Fruit fly (Drosophila melanogaster): ENCODE data around the gene RpL35.
A peak's percentile ranks its signal among the peaks of the same experiment; 100 is the strongest.

RpL35 gene

DNA sequence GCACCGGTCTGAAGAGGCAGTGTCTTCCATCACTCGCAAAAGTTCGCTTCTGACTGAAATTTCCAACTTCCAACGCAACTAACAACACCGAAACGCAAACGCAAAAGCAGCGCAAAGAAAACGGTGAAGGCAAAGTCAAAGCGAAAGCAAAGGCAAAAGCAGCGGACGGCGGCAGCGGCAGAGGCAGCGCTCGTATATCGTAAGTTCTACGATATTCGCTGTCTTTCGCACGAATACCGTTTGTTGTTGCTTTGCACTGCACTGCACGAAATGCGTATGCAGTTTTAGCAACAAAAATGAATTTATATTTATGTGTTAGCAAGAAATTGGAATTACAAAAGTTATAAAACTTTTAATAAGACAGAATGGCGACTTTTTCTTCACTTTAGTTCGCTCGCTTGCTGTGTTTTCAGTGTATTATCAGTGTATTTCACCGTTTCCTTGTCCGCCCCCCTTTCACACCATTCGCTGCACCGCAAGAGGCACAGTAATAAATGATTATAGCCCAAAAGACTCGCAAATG lies 23.7 kb upstream of the RpL35 start, which contains the start of gene OtopLa:
OtopLa (minus strand) TSS at position 51 of the 523 bp plus-strand sequence.
- TF ChIP-seq GATAd (GFP tag; optimal IDR thresholded peaks at IDR 0.05) (no peak), br (GFP tag; optimal IDR thresholded peaks at IDR 0.05) (peak; percentile 63), Hnf4 (GFP tag; optimal IDR thresholded peaks at IDR 0.05) (peak; percentile 53), lola (GFP tag; optimal IDR thresholded peaks at IDR 0.05) (no peak), jim (GFP tag; optimal IDR thresholded peaks at IDR 0.05) (no peak), Sp1 (GFP tag; optimal IDR thresholded peaks at IDR 0.05) (peak; percentile 60), Vsx2 (GFP tag; optimal IDR thresholded peaks at IDR 0.05; ENCODE audit: partially characterized antibody) (no peak), Abd-B (GFP tag; optimal IDR thresholded peaks at IDR 0.05) (no peak), Jra (GFP tag; optimal IDR thresholded peaks at IDR 0.05) (no peak), dl (GFP tag; optimal IDR thresholded peaks at IDR 0.05; ENCODE audit: insufficient read depth in 1 of 2, partially characterized antibody in 2 of 2) (no peak), brk (GFP tag; optimal IDR thresholded peaks at IDR 0.05) (peak; percentile 4), h (GFP tag; optimal IDR thresholded peaks at IDR 0.05) (peak; percentile 72), sv (GFP tag; optimal IDR thresholded peaks at IDR 0.05) (peak; percentile 62), Dfd (GFP tag; optimal IDR thresholded peaks at IDR 0.05) (no peak), Hr83 (GFP tag; optimal IDR thresholded peaks at IDR 0.05; ENCODE audit: poor library complexity, severe bottlenecking) (no peak), HLH106 (tag; optimal IDR thresholded peaks at IDR 0.05) (peak; percentile 64), tai (GFP tag; optimal IDR thresholded peaks at IDR 0.05) (no peak), Myc (optimal IDR thresholded peaks at IDR 0.05) (no peak), usp (GFP tag; optimal IDR thresholded peaks at IDR 0.05) (no peak), OdsH (GFP tag; optimal IDR thresholded peaks at IDR 0.05) (peak; percentile 61), CG9705 (GFP tag; optimal IDR thresholded peaks at IDR 0.05) (peak; percentile 6), rgr (GFP tag; optimal IDR thresholded peaks at IDR 0.05) (peak; percentile 59), ey (GFP tag; optimal IDR thresholded peaks at IDR 0.05) (peak; percentile 72), Dif (GFP tag; optimal IDR thresholded peaks at IDR 0.05; ENCODE audit: partially characterized antibody) (no peak), Rel (GFP tag; optimal IDR thresholded peaks at IDR 0.05) (no peak), Rel (tag; optimal IDR thresholded peaks at IDR 0.05) (peak; percentile 18), CG32264 (GFP tag; optimal IDR thresholded peaks at IDR 0.05) (peak; percentile 30), CrebA (GFP tag; optimal IDR thresholded peaks at IDR 0.05; ENCODE audit: borderline replicate concordance) (no peak), foxo (GFP tag; optimal IDR thresholded peaks at IDR 0.05) (peak in 1 of 2 experiments; percentile 81), sage (GFP tag; optimal IDR thresholded peaks at IDR 0.05) (no peak), dsf (GFP tag; optimal IDR thresholded peaks at IDR 0.05; ENCODE audit: borderline replicate concordance) (no peak), N (GFP tag; optimal IDR thresholded peaks at IDR 0.05) (no peak), woc (GFP tag; optimal IDR thresholded peaks at IDR 0.05) (peak; percentile 22), Hr78 (GFP tag; optimal IDR thresholded peaks at IDR 0.05) (no peak), dmrt93B (GFP tag; optimal IDR thresholded peaks at IDR 0.05) (peak; percentile 25), pan (optimal IDR thresholded peaks at IDR 0.05) (no peak), fru (GFP tag; optimal IDR thresholded peaks at IDR 0.05) (peak; percentile 78), Mio (GFP tag; optimal IDR thresholded peaks at IDR 0.05) (no peak), psq (GFP tag; optimal IDR thresholded peaks at IDR 0.05) (peak; percentile 52)

dm6 chrX:5649387-5649786 lies 22.8 kb upstream of the RpL35 start:
- TF ChIP-seq lola (GFP tag; optimal IDR thresholded peaks at IDR 0.05) (no peak), sv (GFP tag; optimal IDR thresholded peaks at IDR 0.05) (no peak), br (GFP tag; optimal IDR thresholded peaks at IDR 0.05) (no peak), HLH106 (tag; optimal IDR thresholded peaks at IDR 0.05) (no peak), woc (GFP tag; optimal IDR thresholded peaks at IDR 0.05) (no peak), brk (GFP tag; optimal IDR thresholded peaks at IDR 0.05) (no peak), Dif (GFP tag; optimal IDR thresholded peaks at IDR 0.05; ENCODE audit: partially characterized antibody) (no peak), Rel (GFP tag; optimal IDR thresholded peaks at IDR 0.05) (no peak), Rel (tag; optimal IDR thresholded peaks at IDR 0.05) (no peak), Abd-B (GFP tag; optimal IDR thresholded peaks at IDR 0.05) (no peak), CrebA (GFP tag; optimal IDR thresholded peaks at IDR 0.05; ENCODE audit: borderline replicate concordance) (no peak), N (GFP tag; optimal IDR thresholded peaks at IDR 0.05) (no peak), jim (GFP tag; optimal IDR thresholded peaks at IDR 0.05) (no peak), fru (GFP tag; optimal IDR thresholded peaks at IDR 0.05) (no peak), Mio (GFP tag; optimal IDR thresholded peaks at IDR 0.05) (no peak)
